Fruit fly (Drosophila melanogaster) whole organism, adult: ENCODE results near the gene CG16984.

Source experiments
- CG12768 ChIP-seq: fragments of 200-800 bp; sonication (Bioruptor generic); optimal IDR thresholded peaks from 2 replicates; lab custom pipeline; 2017; ENCODE audit warnings: missing biosample characterization, missing genetic modification characterization, mild to moderate bottlenecking, moderate library complexity, missing genetic modification reagents
- CG14711 ChIP-seq: fragments of 200-800 bp; sonication (Bioruptor generic); optimal IDR thresholded peaks from 2 replicates; lab custom pipeline; 2018; ENCODE audit warnings: missing biosample characterization, mild to moderate bottlenecking, missing genetic modification characterization, moderate library complexity
- CG1620 ChIP-seq: fragments of 200-800 bp; sonication (Bioruptor generic); optimal IDR thresholded peaks from 2 replicates; lab custom pipeline; 2016; ENCODE audit warnings: missing biosample characterization, missing genetic modification characterization
- CG33017 ChIP-seq: fragments of 200-800 bp; sonication (Bioruptor generic); optimal IDR thresholded peaks from 2 replicates; lab custom pipeline; 2018; ENCODE audit warnings: missing biosample characterization, mild to moderate bottlenecking, missing genetic modification characterization, moderate library complexity
- Clk ChIP-seq: fragments of 200-800 bp; sonication (Bioruptor generic); optimal IDR thresholded peaks from 2 replicates; lab custom pipeline; 2017; ENCODE audit warnings: missing biosample characterization, missing genetic modification characterization
- Hr96 ChIP-seq: fragments of 200-800 bp; sonication (Bioruptor generic); optimal IDR thresholded peaks from 2 replicates; lab custom pipeline; 2016; ENCODE audit warnings: missing biosample characterization, missing genetic modification characterization
- cnc ChIP-seq, 2 experiments: fragments of >200 bp; optimal IDR thresholded peaks; 2 replicates each; lab custom pipeline; 2017
- pad ChIP-seq: fragments of 200-800 bp; sonication (Bioruptor generic); optimal IDR thresholded peaks from 3 replicates; lab custom pipeline; 2017; ENCODE audit warnings: missing biosample characterization, missing genetic modification characterization, mild to moderate bottlenecking, moderate library complexity, missing genetic modification reagents
- toe ChIP-seq: fragments of 200-800 bp; sonication (Bioruptor generic); optimal IDR thresholded peaks from 2 replicates; lab custom pipeline; 2016; ENCODE audit warnings: missing biosample characterization, missing genetic modification characterization

DNA sequence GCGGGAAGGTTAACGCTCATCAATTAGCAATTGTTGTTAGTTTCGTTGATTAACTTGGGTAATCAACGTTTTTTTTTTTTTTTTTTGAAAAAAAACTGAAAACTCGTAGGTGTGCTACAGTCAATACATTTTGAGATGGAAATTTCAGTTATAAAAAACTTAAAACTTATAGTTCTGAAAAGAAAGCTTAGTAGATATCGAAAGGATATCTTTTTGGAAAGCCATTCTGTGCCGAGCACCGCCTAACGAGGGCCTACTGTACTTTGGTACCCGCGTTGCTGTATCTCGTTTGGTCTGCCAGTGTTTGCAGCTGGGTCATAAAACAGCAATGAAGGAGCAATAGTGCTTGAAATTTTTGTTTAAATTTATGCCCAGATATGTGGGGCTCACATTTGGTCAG is 23.6 kb upstream of the CG16984 start:
- TF ChIP-seq pad (GFP tag; lab: Kevin White, UChicago), result no peak
- no peak for TF ChIP-seq CG1620 (GFP tag; lab: Kevin White, UChicago)
- no peak for TF ChIP-seq toe
- no peak for TF ChIP-seq CG33017
- TF ChIP-seq cnc (optimal IDR thresholded peaks at IDR 0.05; lab: Kevin White, UChicago), result no peak
- no peak for TF ChIP-seq Hr96 (GFP tag; lab: Kevin White, UChicago)
- TF ChIP-seq CG12768 (GFP tag; lab: Kevin White, UChicago), result peak; percentile 80
- TF ChIP-seq CG14711 (tag; lab: Kevin White, UChicago), result peak; percentile 33
- TF ChIP-seq Clk, result no peak
